In the genomic region with DNA sequence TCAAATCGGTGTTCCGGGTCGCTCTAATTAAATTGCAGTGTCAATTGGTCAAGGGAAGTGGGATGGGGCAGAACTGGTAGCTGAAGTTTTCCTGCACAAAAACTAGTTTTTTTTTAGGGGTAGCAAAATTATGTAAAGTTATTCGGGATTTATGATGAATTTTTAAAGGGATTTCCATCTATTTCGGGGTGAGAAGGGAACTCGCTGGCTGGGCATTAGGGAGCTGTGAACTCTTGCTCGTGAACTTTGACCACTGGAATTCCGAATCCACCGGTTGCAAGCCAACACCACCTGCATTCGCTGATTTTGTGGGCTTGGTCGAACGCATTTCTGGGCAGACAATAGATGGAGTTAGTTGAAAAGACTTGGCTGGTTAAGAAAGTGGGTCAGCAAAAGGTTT, we compare ENCODE assay signal across 2 fruit fly cellular contexts.
TF ChIP-seq lines count a peak whose summit lies in the region.

No protein-coding gene starts in this region.

- TF ChIP-seq CTCF in whole organism, embryonic (GFP tag; optimal IDR thresholded peaks at IDR 0.05; lab: Kevin White, UChicago) = no peak

TF ChIP-seq in whole organism, embryonic, 481 proteins besides CTCF, POLR2A, EP300 and RAD21:
- TF ChIP-seq so (GFP tag; IDR thresholded peaks at IDR 0.05; lab: Robert Waterston, UW) = no peak
- TF ChIP-seq pum (GFP tag; optimal IDR thresholded peaks at IDR 0.05; lab: Kevin White, UChicago) = no peak
- no peak for TF ChIP-seq Trl (optimal IDR thresholded peaks at IDR 0.05; lab: Kevin White, UChicago)
- no peak for TF ChIP-seq Trl (GFP tag; optimal IDR thresholded peaks at IDR 0.05; lab: Kevin White, UChicago)
- TF ChIP-seq CG3847 (GFP tag; IDR thresholded peaks at IDR 0.05; lab: Robert Waterston, UW) = no peak
- TF ChIP-seq CG2875 (GFP tag; optimal IDR thresholded peaks at IDR 0.05; lab: Kevin White, UChicago) = no peak
- no peak for TF ChIP-seq Taf1 (GFP tag; IDR thresholded peaks at IDR 0.05; lab: Robert Waterston, UW)
- no peak for TF ChIP-seq CG10979 (tag; optimal IDR thresholded peaks at IDR 0.05; lab: Kevin White, UChicago)
- peak; percentile 18 for TF ChIP-seq Ets65A (GFP tag; lab: Kevin White, UChicago)
- no peak for TF ChIP-seq cad (GFP tag; optimal IDR thresholded peaks at IDR 0.05; lab: Kevin White, UChicago)
- TF ChIP-seq CG2129 (GFP tag; IDR thresholded peaks at IDR 0.05; lab: Robert Waterston, UW; ENCODE audit: partially characterized antibody) = no peak
- no peak for TF ChIP-seq MESR4 (GFP tag; optimal IDR thresholded peaks at IDR 0.05; lab: Kevin White, UChicago)
- no peak for TF ChIP-seq sc (optimal IDR thresholded peaks at IDR 0.05; lab: Kevin White, UChicago)
- TF ChIP-seq sc (GFP tag; optimal IDR thresholded peaks at IDR 0.05; lab: Kevin White, UChicago) = no peak
- TF ChIP-seq nerfin-1 (tag; optimal IDR thresholded peaks at IDR 0.05; lab: Kevin White, UChicago) = peak; percentile 70
- TF ChIP-seq CG18619 (GFP tag; optimal IDR thresholded peaks at IDR 0.05; lab: Kevin White, UChicago) = no peak
- no peak for TF ChIP-seq HLH4C (GFP tag; IDR thresholded peaks at IDR 0.05; lab: Robert Waterston, UW; ENCODE audit: partially characterized antibody)
- TF ChIP-seq gsb-n (tag; optimal IDR thresholded peaks at IDR 0.05; lab: Kevin White, UChicago) = peak; percentile 16

TF ChIP-seq in whole organism, prepupa, 60 proteins besides CTCF, POLR2A, EP300 and RAD21:
- TF ChIP-seq svp (GFP tag; lab: Kevin White, UChicago) (peak; percentile 68), CG3032 (tag; optimal IDR thresholded peaks at IDR 0.05; lab: Kevin White, UChicago) (no peak)
